Fruit fly (Drosophila melanogaster): Measurements from ENCODE around the gene Spn77Bb.
A peak's percentile ranks its signal among the peaks of the same experiment; 100 is the strongest.

Gene Spn77Bb

dm6 chr3L:20320044-20320443, 708 bp upstream of the Spn77Bb start:
- TF ChIP-seq Hr39 (GFP tag; optimal IDR thresholded peaks at IDR 0.05) (no peak), salr (GFP tag; optimal IDR thresholded peaks at IDR 0.05) (no peak), CG34406 (GFP tag; optimal IDR thresholded peaks at IDR 0.05) (no peak), OdsH (GFP tag; optimal IDR thresholded peaks at IDR 0.05) (no peak)

- TF ChIP-seq CG6163 (GFP tag; IDR thresholded peaks at IDR 0.05) (no peak), dac (GFP tag; optimal IDR thresholded peaks at IDR 0.05) (no peak), CG8632 (GFP tag; optimal IDR thresholded peaks at IDR 0.05) (no peak), CG9139 (GFP tag; optimal IDR thresholded peaks at IDR 0.05) (no peak), CG32006 (GFP tag; optimal IDR thresholded peaks at IDR 0.05) (no peak), achi (GFP tag; optimal IDR thresholded peaks at IDR 0.05) (no peak), topi (GFP tag; optimal IDR thresholded peaks at IDR 0.05) (no peak), net (GFP tag; optimal IDR thresholded peaks at IDR 0.05) (no peak), CG34406 (GFP tag; optimal IDR thresholded peaks at IDR 0.05) (no peak), Eip75B (GFP tag; optimal IDR thresholded peaks at IDR 0.05) (no peak), Hr38 (GFP tag; optimal IDR thresholded peaks at IDR 0.05) (no peak), cyc (GFP tag; optimal IDR thresholded peaks at IDR 0.05) (no peak), CG7368 (GFP tag; optimal IDR thresholded peaks at IDR 0.05) (no peak), CG16779 (tag; optimal IDR thresholded peaks at IDR 0.05) (no peak), vri (GFP tag; optimal IDR thresholded peaks at IDR 0.05) (no peak), lz (GFP tag; optimal IDR thresholded peaks at IDR 0.05) (no peak), CG6808 (GFP tag; optimal IDR thresholded peaks at IDR 0.05) (no peak), Hr39 (GFP tag; optimal IDR thresholded peaks at IDR 0.05) (no peak), Gug (GFP tag; IDR thresholded peaks at IDR 0.05) (no peak)
Measured at dm6 chr3L:20342334-20342733, 21.6 kb downstream of the Spn77Bb start, which contains the start of gene Spn77Bc. Gene Spn77Bc, plus strand, starts transcription at chr3L:20342634.

dm6 chr3L:20347762-20348580, 27.2 kb downstream of the Spn77Bb start, which contains the start of the genes Rbbp5 and eRF1:
Gene Rbbp5, minus strand, starts transcription at chr3L:20347942.
Gene eRF1, plus strand, starts transcription at chr3L:20348355.
- TF ChIP-seq CG6163 (GFP tag; IDR thresholded peaks at IDR 0.05) (no peak), dac (GFP tag; optimal IDR thresholded peaks at IDR 0.05) (no peak), ss (GFP tag; optimal IDR thresholded peaks at IDR 0.05) (peak in 1 of 2 experiments; percentile 1), CG32006 (GFP tag; optimal IDR thresholded peaks at IDR 0.05) (no peak), CG7368 (GFP tag; optimal IDR thresholded peaks at IDR 0.05) (peak; percentile 39), pdm3 (GFP tag; optimal IDR thresholded peaks at IDR 0.05) (no peak), CG10631 (GFP tag; optimal IDR thresholded peaks at IDR 0.05) (peak; percentile 81), dsx (GFP tag; optimal IDR thresholded peaks at IDR 0.05; ENCODE audit: poor library complexity, severe bottlenecking) (peak; percentile 51), vri (GFP tag; optimal IDR thresholded peaks at IDR 0.05) (no peak), Smox (GFP tag; optimal IDR thresholded peaks at IDR 0.05) (peak; percentile 71), CG8119 (GFP tag; IDR thresholded peaks at IDR 0.05) (no peak), CG6276 (GFP tag; optimal IDR thresholded peaks at IDR 0.05) (peak; percentile 24), CG11902 (GFP tag; optimal IDR thresholded peaks at IDR 0.05) (peak; percentile 60), CG6792 (GFP tag; optimal IDR thresholded peaks at IDR 0.05) (peak; percentile 64), eg (GFP tag; IDR thresholded peaks at IDR 0.05) (no peak; the same call in 2 of the 3 replicates), OdsH (GFP tag; optimal IDR thresholded peaks at IDR 0.05) (peak; percentile 79), Eip78C (GFP tag) (peak; percentile 70), esn (GFP tag; optimal IDR thresholded peaks at IDR 0.05) (peak; percentile 76), CG3032 (tag; optimal IDR thresholded peaks at IDR 0.05) (peak; percentile 76), lz (GFP tag; optimal IDR thresholded peaks at IDR 0.05) (peak; percentile 66), CG3919 (GFP tag; optimal IDR thresholded peaks at IDR 0.05) (peak; percentile 73), Sox15 (GFP tag; optimal IDR thresholded peaks at IDR 0.05) (peak; percentile 51), Hr38 (GFP tag; optimal IDR thresholded peaks at IDR 0.05) (no peak), Lpt (GFP tag; optimal IDR thresholded peaks at IDR 0.05) (peak; percentile 4), Eip75B (GFP tag; optimal IDR thresholded peaks at IDR 0.05) (peak; percentile 33), Ets21C (GFP tag; optimal IDR thresholded peaks at IDR 0.05) (peak; percentile 60), Sox102F (GFP tag; optimal IDR thresholded peaks at IDR 0.05) (peak; percentile 69), Met (GFP tag; optimal IDR thresholded peaks at IDR 0.05) (peak; percentile 66), CG15336 (GFP tag; IDR thresholded peaks at IDR 0.05) (no peak; the same call in none of the 2 replicates), CG8632 (GFP tag; optimal IDR thresholded peaks at IDR 0.05) (peak; percentile 45), acj6 (GFP tag; optimal IDR thresholded peaks at IDR 0.05) (peak; percentile 76), Hr39 (GFP tag; optimal IDR thresholded peaks at IDR 0.05) (no peak), achi (GFP tag; optimal IDR thresholded peaks at IDR 0.05) (peak; percentile 58), CG8319 (GFP tag; optimal IDR thresholded peaks at IDR 0.05) (peak; percentile 36), cyc (GFP tag; optimal IDR thresholded peaks at IDR 0.05) (peak; percentile 72), CG11762 (GFP tag; optimal IDR thresholded peaks at IDR 0.05; ENCODE audit: insufficient read depth) (peak; percentile 23), CG1621 (tag; optimal IDR thresholded peaks at IDR 0.05) (no peak)
